Worm (Caenorhabditis elegans): Measurements from ENCODE around the gene bmy-1.

Gene bmy-1

DNA sequence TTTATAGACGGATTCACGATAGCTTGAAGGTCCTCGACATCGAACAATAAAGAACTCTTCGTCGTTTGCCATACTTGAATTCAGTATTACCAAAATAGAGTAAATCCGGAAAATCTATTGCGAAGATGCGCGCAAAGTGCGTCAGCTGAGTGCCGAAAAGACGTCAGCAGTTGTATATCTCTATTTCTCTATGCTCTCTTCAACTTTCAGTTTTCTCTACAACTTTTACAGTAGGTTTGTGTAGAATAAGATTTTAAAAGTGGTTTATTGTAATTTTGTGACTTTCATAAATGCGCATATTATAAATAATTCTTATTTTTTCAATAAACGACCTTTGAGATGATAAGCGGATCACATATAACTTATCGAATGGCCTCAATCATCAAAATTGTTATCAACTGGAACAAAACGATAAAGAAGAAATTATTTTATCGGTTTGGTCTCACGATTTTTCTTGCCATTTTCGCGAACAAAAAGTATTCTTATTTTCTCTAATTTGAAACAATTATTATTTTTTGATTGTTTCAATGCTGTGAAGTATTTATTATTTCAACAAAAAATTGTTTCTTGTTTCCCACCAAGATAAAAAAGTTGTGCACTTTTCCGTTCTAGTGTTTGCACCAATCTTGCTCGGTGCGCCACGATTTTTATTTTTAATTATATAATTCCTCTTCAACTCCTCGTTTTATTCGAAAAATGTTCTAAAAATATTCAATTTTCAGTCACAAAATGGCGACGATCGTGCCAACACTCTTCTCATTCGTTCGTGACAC, 15.0 kb downstream of the bmy-1 start, which contains the start of the genes agt-2 and F09E5.3 (continued):
- TF ChIP-seq cebp-1 (GFP tag; IDR thresholded peaks at IDR 0.05): no peak
- TF ChIP-seq cebp-1 (tag; optimal IDR thresholded peaks at IDR 0.05): peak; percentile 84
- no peak for TF ChIP-seq sdz-38 (tag; optimal IDR thresholded peaks at IDR 0.05)
- TF ChIP-seq atf-7 (tag; optimal IDR thresholded peaks at IDR 0.05): peak; percentile 35
- peak; percentile 40 for TF ChIP-seq tlf-1 (GFP tag; optimal IDR thresholded peaks at IDR 0.05)
- no peak for TF ChIP-seq hlh-26 (GFP tag; conservative IDR thresholded peaks at IDR 0.05)
- TF ChIP-seq nfya-1 (tag; optimal IDR thresholded peaks at IDR 0.05; ENCODE audit: borderline replicate concordance, insufficient read depth): no peak
- TF ChIP-seq him-1 (tag; optimal IDR thresholded peaks at IDR 0.05): no peak
- TF ChIP-seq ztf-22 (GFP tag; optimal IDR thresholded peaks at IDR 0.05): no peak
- TF ChIP-seq mcd-1 (GFP tag; IDR thresholded peaks at IDR 0.05): peak; percentile 82
- TF ChIP-seq pbrm-1 (GFP tag; IDR thresholded peaks at IDR 0.05): peak; percentile 86
- peak; percentile 40 for TF ChIP-seq efl-1 (GFP tag; optimal IDR thresholded peaks at IDR 0.05)
- peak; percentile 15 for TF ChIP-seq chd-7 (tag; optimal IDR thresholded peaks at IDR 0.05)
- peak; percentile 12 for TF ChIP-seq ets-4 (GFP tag; optimal IDR thresholded peaks at IDR 0.05)
- peak; percentile 30 to 51 for TF ChIP-seq let-607 (tag; optimal IDR thresholded peaks at IDR 0.05)
- TF ChIP-seq attf-5 (GFP tag; optimal IDR thresholded peaks at IDR 0.05): peak; percentile 92
- TF ChIP-seq nfyb-1 (GFP tag; IDR thresholded peaks at IDR 0.05): peak; percentile 77
- no peak for TF ChIP-seq F52B5.7 (tag; optimal IDR thresholded peaks at IDR 0.05)
- TF ChIP-seq bed-1 (GFP tag; IDR thresholded peaks at IDR 0.05): no peak
- TF ChIP-seq athp-1 (tag; optimal IDR thresholded peaks at IDR 0.05): peak; percentile 37
- no peak for TF ChIP-seq egl-18 (GFP tag; IDR thresholded peaks at IDR 0.05)
- TF ChIP-seq lin-40 (tag; optimal IDR thresholded peaks at IDR 0.05): peak; percentile 92
- no peak for TF ChIP-seq rpc-1 (optimal IDR thresholded peaks at IDR 0.05)
- TF ChIP-seq rpc-1 (tag; optimal IDR thresholded peaks at IDR 0.05): no peak
- TF ChIP-seq fkh-3 (tag; optimal IDR thresholded peaks at IDR 0.05): no peak
- TF ChIP-seq sea-2 (GFP tag; IDR thresholded peaks at IDR 0.05): no peak
- TF ChIP-seq hlh-12 (tag; optimal IDR thresholded peaks at IDR 0.05): no peak
- TF ChIP-seq repo-1 (tag; optimal IDR thresholded peaks at IDR 0.05): peak; percentile 56
- no peak for TF ChIP-seq F37B4.10 (GFP tag; IDR thresholded peaks at IDR 0.05)
- TF ChIP-seq ceh-79 (tag; optimal IDR thresholded peaks at IDR 0.05): no peak
- 0 out of 2 replicates have a peak, but pooled peaks have one; percentile 55 for TF ChIP-seq D2030.7 (GFP tag; IDR thresholded peaks at IDR 0.05)
- TF ChIP-seq aptf-2 (GFP tag; conservative IDR thresholded peaks at IDR 0.05): no peak
- peak; percentile 52; the same call in 1 of the 2 replicates for TF ChIP-seq B0336.3 (GFP tag; IDR thresholded peaks at IDR 0.05)
- TF ChIP-seq ceh-91 (GFP tag; IDR thresholded peaks at IDR 0.05): peak; percentile 37; the same call in 1 of the 2 replicates
- peak; percentile 49 for TF ChIP-seq madf-10 (tag; optimal IDR thresholded peaks at IDR 0.05)
- peak; percentile 91 for TF ChIP-seq rcor-1 (GFP tag; IDR thresholded peaks at IDR 0.05)
- no peak for TF ChIP-seq F57A8.1 (GFP tag; optimal IDR thresholded peaks at IDR 0.05)
- TF ChIP-seq F23B12.7 (tag; optimal IDR thresholded peaks at IDR 0.05; ENCODE audit: insufficient read depth): peak; percentile 13
- TF ChIP-seq bed-2 (GFP tag; IDR thresholded peaks at IDR 0.05): no peak
- no peak for TF ChIP-seq F55B11.4 (tag; optimal IDR thresholded peaks at IDR 0.05; ENCODE audit: borderline replicate concordance, insufficient read depth)
- peak; percentile 58; the same call in 1 of the 2 replicates for TF ChIP-seq C17E4.6 (GFP tag; IDR thresholded peaks at IDR 0.05)
- TF ChIP-seq F57C9.4 (tag; optimal IDR thresholded peaks at IDR 0.05): no peak
- TF ChIP-seq ama-1 (optimal IDR thresholded peaks at IDR 0.05): no peak
- TF ChIP-seq ama-1 (GFP tag; optimal IDR thresholded peaks at IDR 0.05): no peak
- no peak for TF ChIP-seq mxl-1 (tag; optimal IDR thresholded peaks at IDR 0.05)
- TF ChIP-seq lin-26 (GFP tag; IDR thresholded peaks at IDR 0.05): peak; percentile 55; the same call in 1 of the 2 replicates
- peak; percentile 75; the same call in 1 of the 2 replicates for TF ChIP-seq C06A6.2 (GFP tag; conservative IDR thresholded peaks at IDR 0.05)
- peak; percentile 67 for TF ChIP-seq lir-1 (GFP tag; conservative IDR thresholded peaks at IDR 0.05)
- peak; percentile 86 for TF ChIP-seq madf-3 (GFP tag; IDR thresholded peaks at IDR 0.05)

All from whole organism, young adult.